Worm (Caenorhabditis elegans) whole organism, L1 larva: Measurements from ENCODE around the gene W03A5.6.

Experiments used
- C16A3.4 ChIP-seq: fragments of 150-350 bp; optimal IDR thresholded peaks from 2 replicates; lab custom pipeline; 2014; ENCODE audit warnings: missing biosample characterization, missing genetic modification characterization
- C34B4.2 ChIP-seq: sonication (generic microtip); optimal IDR thresholded peaks from 2 replicates; lab custom pipeline; 2017; ENCODE audit warnings: mild to moderate bottlenecking, missing genetic modification characterization, missing compliant biosample characterization
- F16B12.6 ChIP-seq: fragments of 150-350 bp; optimal IDR thresholded peaks from 2 replicates; lab custom pipeline; 2014; ENCODE audit warnings: missing biosample characterization, missing genetic modification characterization
- Y116A8C.19 ChIP-seq: sonication (generic microtip); optimal IDR thresholded peaks from 2 replicates; lab custom pipeline; 2016; ENCODE audit warnings: missing compliant biosample characterization, missing genetic modification characterization, borderline replicate concordance
- aha-1 ChIP-seq: fragments of 150-350 bp; optimal IDR thresholded peaks from 2 replicates; lab custom pipeline; 2014; ENCODE audit warnings: missing biosample characterization, missing genetic modification characterization
- blmp-1 ChIP-seq: fragments of 150-350 bp; optimal IDR thresholded peaks from 2 replicates; lab custom pipeline; 2014; ENCODE audit warnings: missing biosample characterization, missing genetic modification characterization
- ceh-63 ChIP-seq: fragments of 200-800 bp; sonication (Bioruptor generic); optimal IDR thresholded peaks from 2 replicates; lab custom pipeline; 2018; ENCODE audit warnings: mild to moderate bottlenecking, missing genetic modification characterization, missing compliant biosample characterization
- ceh-8 ChIP-seq: fragments of 200-800 bp; sonication (Bioruptor generic); optimal IDR thresholded peaks from 2 replicates; lab custom pipeline; 2018; ENCODE audit warnings: mild to moderate bottlenecking, missing genetic modification characterization, moderate library complexity, missing compliant biosample characterization
- ceh-82 ChIP-seq, 3 experiments: fragments of 150-350 bp in 1 of 3; sonication (generic microtip) in 2 of 3; optimal IDR thresholded peaks; 2 replicates each; lab custom pipeline; 2014 to 2017; ENCODE audit warnings: missing biosample characterization in 3 of 3, missing genetic modification characterization in 3 of 3
- ceh-88 ChIP-seq: fragments of 200-800 bp; sonication (Bioruptor generic); IDR thresholded peaks from 2 replicates; pipeline ENCODE4 v1.3.6; 2022; ENCODE audit warnings: missing genetic modification characterization, missing compliant biosample characterization
- dpl-1 ChIP-seq, 3 experiments: fragments of 150-350 bp in 2 of 3; sonication (generic microtip) in 1 of 3; optimal IDR thresholded peaks; 2 replicates each; lab custom pipeline; 2014 to 2017; ENCODE audit warnings: missing biosample characterization in 3 of 3, missing genetic modification characterization in 3 of 3, missing genetic modification reagents in 3 of 3
- efl-1 ChIP-seq, 4 experiments: fragments of 150-350 bp; optimal IDR thresholded peaks in 3 of 4; peaks in 1 of 4; 1 replicate in 1 of 4; 2 replicates in 3 of 4; lab custom pipeline; 2014; ENCODE audit warnings: missing biosample characterization in 2 of 4, missing genetic modification characterization in 2 of 4, missing genetic modification reagents in 2 of 4
- egl-13 ChIP-seq: sonication (generic microtip); optimal IDR thresholded peaks from 2 replicates; lab custom pipeline; 2016; ENCODE audit warnings: missing genotype, missing genetic modification reagents, missing genetic modification characterization, missing compliant biosample characterization
- egl-27 ChIP-seq, 2 experiments: fragments of 150-350 bp in 1 of 2; sonication (generic microtip); optimal IDR thresholded peaks; 3 replicates each; lab custom pipeline; 2017 to 2018; ENCODE audit warnings: missing biosample characterization in 2 of 2, missing genetic modification characterization in 2 of 2, missing genetic modification reagents in 2 of 2
- ets-5 ChIP-seq: fragments of 200-800 bp; sonication (Bioruptor generic); IDR thresholded peaks from 2 replicates; pipeline ENCODE4 v1.3.6; 2022; ENCODE audit warnings: missing genetic modification characterization, missing compliant biosample characterization
- fkh-4 ChIP-seq: sonication (generic microtip); optimal IDR thresholded peaks from 2 replicates; lab custom pipeline; 2016; ENCODE audit warnings: missing compliant biosample characterization, missing genetic modification characterization, borderline replicate concordance
- fkh-8 ChIP-seq: sonication (generic microtip); optimal IDR thresholded peaks from 2 replicates; lab custom pipeline; 2016; ENCODE audit warnings: mild to moderate bottlenecking, missing genetic modification characterization, missing compliant biosample characterization
- fos-1 ChIP-seq: fragments of 150-350 bp; optimal IDR thresholded peaks from 2 replicates; lab custom pipeline; 2014; ENCODE audit warnings: missing biosample characterization, missing genetic modification characterization
- hlh-4 ChIP-seq: sonication (generic microtip); optimal IDR thresholded peaks from 2 replicates; lab custom pipeline; 2016; ENCODE audit warnings: mild to moderate bottlenecking, missing genetic modification characterization, missing compliant biosample characterization
- irx-1 ChIP-seq: sonication (generic microtip); optimal IDR thresholded peaks from 2 replicates; lab custom pipeline; 2016; ENCODE audit warnings: missing genetic modification characterization, missing compliant biosample characterization
- lin-15B ChIP-seq: fragments of 150-350 bp; sonication (generic microtip); optimal IDR thresholded peaks from 3 replicates; lab custom pipeline; 2014; ENCODE audit warnings: missing biosample characterization, missing genetic modification characterization
- lin-35 ChIP-seq, 2 experiments: fragments of 150-350 bp; optimal IDR thresholded peaks; 2 replicates each; lab custom pipeline; 2014; ENCODE audit warnings: missing biosample characterization in 2 of 2, missing genetic modification characterization in 2 of 2, missing genetic modification reagents in 2 of 2
- lir-3 ChIP-seq: sonication (generic microtip); optimal IDR thresholded peaks from 2 replicates; lab custom pipeline; 2016; ENCODE audit warnings: mild to moderate bottlenecking, missing genetic modification characterization, moderate library complexity, missing compliant biosample characterization; ENCODE audit not compliant: poor library complexity
- lsy-2 ChIP-seq, 2 experiments: fragments of 150-350 bp; optimal IDR thresholded peaks; 2 replicates each; lab custom pipeline; 2014; ENCODE audit warnings: missing biosample characterization in 2 of 2, missing genetic modification characterization in 2 of 2
- mdl-1 ChIP-seq, 2 experiments: fragments of 150-350 bp; optimal IDR thresholded peaks; 2 replicates each; lab custom pipeline; 2014 to 2017; ENCODE audit warnings: missing biosample characterization in 2 of 2, missing genetic modification characterization in 2 of 2, inconsistent platforms in 1 of 2
- mef-2 ChIP-seq: fragments of 150-350 bp; optimal IDR thresholded peaks from 2 replicates; lab custom pipeline; 2014; ENCODE audit warnings: missing biosample characterization, missing genetic modification characterization
- mep-1 ChIP-seq: fragments of 150-350 bp; optimal IDR thresholded peaks from 2 replicates; lab custom pipeline; 2014; ENCODE audit warnings: missing biosample characterization, missing genetic modification characterization
- nhr-11 ChIP-seq: fragments of 150-350 bp; optimal IDR thresholded peaks from 2 replicates; lab custom pipeline; 2014; ENCODE audit warnings: missing biosample characterization, missing genetic modification characterization
- nhr-12 ChIP-seq: sonication (generic microtip); optimal IDR thresholded peaks from 2 replicates; lab custom pipeline; 2017; ENCODE audit warnings: missing biosample characterization, missing genetic modification characterization
- nhr-19 ChIP-seq: fragments of 200-800 bp; sonication (Bioruptor generic); conservative IDR thresholded peaks from 2 replicates; pipeline ENCODE4 v1.3.6; 2022; ENCODE audit warnings: missing genetic modification characterization, missing compliant biosample characterization
- nhr-47 ChIP-seq: sonication (generic microtip); optimal IDR thresholded peaks from 2 replicates; lab custom pipeline; 2016; ENCODE audit warnings: mild to moderate bottlenecking, missing genetic modification characterization, moderate library complexity, missing compliant biosample characterization
- nhr-71 ChIP-seq: sonication (generic microtip); optimal IDR thresholded peaks from 2 replicates; lab custom pipeline; 2016; ENCODE audit warnings: mild to moderate bottlenecking, missing genetic modification characterization, moderate library complexity, missing compliant biosample characterization
- nhr-76 ChIP-seq: sonication (generic microtip); optimal IDR thresholded peaks from 2 replicates; lab custom pipeline; 2017; ENCODE audit warnings: missing biosample characterization, missing genetic modification characterization
- nhr-85 ChIP-seq: sonication (generic microtip); peaks from one replicate; lab custom pipeline; 2016; ENCODE audit warnings: missing genetic modification characterization, inconsistent platforms, missing compliant biosample characterization
- pag-3 ChIP-seq: sonication (generic microtip); optimal IDR thresholded peaks from 2 replicates; lab custom pipeline; 2017; ENCODE audit warnings: missing genetic modification characterization, mild to moderate bottlenecking, missing compliant biosample characterization, antibody characterized with exemption, borderline replicate concordance; ENCODE audit not compliant: insufficient read depth
- pqm-1 ChIP-seq: sonication (generic microtip); optimal IDR thresholded peaks from 3 replicates; lab custom pipeline; 2017; ENCODE audit warnings: missing biosample characterization, missing genetic modification characterization
- snu-23 ChIP-seq: sonication (generic microtip); optimal IDR thresholded peaks from 2 replicates; lab custom pipeline; 2016; ENCODE audit warnings: missing genetic modification characterization, missing compliant biosample characterization
- sox-4 ChIP-seq: sonication (generic microtip); optimal IDR thresholded peaks from 2 replicates; lab custom pipeline; 2016; ENCODE audit warnings: missing genetic modification characterization, missing compliant biosample characterization
- swsn-7 ChIP-seq: sonication (generic microtip); optimal IDR thresholded peaks from 2 replicates; lab custom pipeline; 2016; ENCODE audit warnings: missing genetic modification characterization, missing compliant biosample characterization
- tbx-2 ChIP-seq: sonication (generic microtip); optimal IDR thresholded peaks from 2 replicates; lab custom pipeline; 2016; ENCODE audit warnings: missing genetic modification characterization, missing compliant biosample characterization
- unc-130 ChIP-seq: fragments of 150-350 bp; optimal IDR thresholded peaks from 2 replicates; lab custom pipeline; 2017; ENCODE audit warnings: missing biosample characterization, missing genetic modification characterization, inconsistent platforms
- unc-62 ChIP-seq: fragments of 150-350 bp; optimal IDR thresholded peaks from 2 replicates; lab custom pipeline; 2014; ENCODE audit warnings: missing biosample characterization, missing genetic modification reagents, missing genetic modification characterization
- unc-86 ChIP-seq: sonication (generic microtip); optimal IDR thresholded peaks from 2 replicates; lab custom pipeline; 2016; ENCODE audit warnings: missing genetic modification characterization, missing compliant biosample characterization
- xbp-1 ChIP-seq: sonication (generic microtip); optimal IDR thresholded peaks from 2 replicates; lab custom pipeline; 2016; ENCODE audit warnings: missing genetic modification characterization, missing compliant biosample characterization
- ztf-11 ChIP-seq, 2 experiments: sonication (generic microtip); optimal IDR thresholded peaks; 2 replicates each; lab custom pipeline; 2016 to 2017; ENCODE audit warnings: missing genetic modification characterization in 2 of 2, missing biosample characterization in 1 of 2, missing compliant biosample characterization in 1 of 2
- ztf-4 ChIP-seq: fragments of 150-350 bp; optimal IDR thresholded peaks from 2 replicates; lab custom pipeline; 2014; ENCODE audit warnings: missing biosample characterization, missing genetic modification characterization

W03A5.6 gene

ce11 chrIII:5449762-5450308 lies 9.4 kb upstream of the W03A5.6 start, which contains the start of gene F48E8.8 (continued):
- TF ChIP-seq sox-4 (no peak), blmp-1 (no peak), irx-1 (tag; lab: Kevin White, UChicago) (no peak), nhr-85 (peak; percentile 70), efl-1 (optimal IDR thresholded peaks at IDR 0.05; lab: Kevin White, UChicago) (peak; percentile 77 to 83), efl-1 (GFP tag; optimal IDR thresholded peaks at IDR 0.05 in 1 of 2; lab: Kevin White, UChicago) (peak; percentile 65 to 96), fos-1 (tag; lab: Kevin White, UChicago) (no peak), nhr-11 (tag; lab: Kevin White, UChicago) (no peak), ceh-82 (tag; optimal IDR thresholded peaks at IDR 0.05; lab: Kevin White, UChicago) (peak; percentile 9 to 58 (median 49)), fkh-4 (tag; lab: Kevin White, UChicago) (no peak), unc-62 (GFP tag; lab: Kevin White, UChicago) (no peak), tbx-2 (tag; lab: Kevin White, UChicago) (peak; percentile 81), nhr-76 (tag; lab: Kevin White, UChicago) (no peak), ztf-11 (tag; optimal IDR thresholded peaks at IDR 0.05; lab: Kevin White, UChicago) (no peak), hlh-4 (tag; lab: Kevin White, UChicago) (no peak), lin-35 (GFP tag; optimal IDR thresholded peaks at IDR 0.05; lab: Kevin White, UChicago) (peak; percentile 65 to 69), pag-3 (tag; lab: Kevin White, UChicago) (no peak), fkh-8 (tag; lab: Kevin White, UChicago) (peak; percentile 67), C34B4.2 (tag; lab: Kevin White, UChicago) (no peak), ztf-4 (tag; lab: Kevin White, UChicago) (no peak), aha-1 (tag; lab: Kevin White, UChicago) (no peak), nhr-47 (peak; percentile 69), nhr-12 (tag; lab: Kevin White, UChicago) (no peak), nhr-19 (0 out of 2 replicates have a peak, but pooled peaks have one; percentile 36), mep-1 (peak; percentile 30), egl-13 (no peak), lir-3 (tag; lab: Kevin White, UChicago) (no peak), ceh-63 (GFP tag; lab: Kevin White, UChicago) (no peak), ets-5 (GFP tag; lab: Robert Waterston, UW) (no peak), ceh-88 (GFP tag; lab: Robert Waterston, UW) (no peak), dpl-1 (GFP tag; optimal IDR thresholded peaks at IDR 0.05; lab: Kevin White, UChicago) (peak; percentile 34 to 63 (median 62)), pqm-1 (tag; lab: Kevin White, UChicago) (no peak), F16B12.6 (tag; lab: Kevin White, UChicago) (peak; percentile 79), egl-27 (tag; optimal IDR thresholded peaks at IDR 0.05; lab: Kevin White, UChicago) (no peak), C16A3.4 (tag; lab: Kevin White, UChicago) (no peak), swsn-7 (tag; lab: Kevin White, UChicago) (peak; percentile 56), nhr-71 (tag; lab: Kevin White, UChicago) (peak; percentile 74), unc-86 (peak; percentile 15), xbp-1 (tag; lab: Kevin White, UChicago) (peak; percentile 32), mef-2 (tag; lab: Kevin White, UChicago) (no peak), Y116A8C.19 (tag; lab: Kevin White, UChicago) (no peak), lsy-2 (tag; optimal IDR thresholded peaks at IDR 0.05; lab: Kevin White, UChicago) (peak; percentile 73 to 85), mdl-1 (tag; optimal IDR thresholded peaks at IDR 0.05; lab: Kevin White, UChicago) (peak in 1 of 2 experiments; percentile 34), lin-15B (tag; lab: Kevin White, UChicago) (peak; percentile 19), unc-130 (tag; lab: Kevin White, UChicago) (peak; percentile 35), snu-23 (GFP tag; lab: Kevin White, UChicago) (peak; percentile 66), ceh-8 (no peak)
